Worm (Caenorhabditis elegans): ENCODE measurements around the gene pelo-1.

pelo-1 gene

ce11 chrIII:4191091-4191638, 12.9 kb downstream of the pelo-1 start, which contains the start of gene dnj-16:
Gene dnj-16 (plus strand): TSS chrIII:4191141.
- TF ChIP-seq ceh-16 (tag; optimal IDR thresholded peaks at IDR 0.05) (no peak), daf-12 (tag; optimal IDR thresholded peaks at IDR 0.05) (no peak), mml-1 (tag; optimal IDR thresholded peaks at IDR 0.05) (no peak), lin-39 (tag; optimal IDR thresholded peaks at IDR 0.05) (peak; percentile 33), aly-2 (tag; optimal IDR thresholded peaks at IDR 0.05) (no peak), elt-1 (tag; optimal IDR thresholded peaks at IDR 0.05) (no peak), nhr-25 (tag; optimal IDR thresholded peaks at IDR 0.05) (peak; percentile 8), pqm-1 (tag; optimal IDR thresholded peaks at IDR 0.05) (peak; percentile 30), hmg-11 (tag; optimal IDR thresholded peaks at IDR 0.05) (peak; percentile 43), snpc-4 (tag; optimal IDR thresholded peaks at IDR 0.05) (peak; percentile 9), pha-4 (tag; optimal IDR thresholded peaks at IDR 0.05) (peak; percentile 88), lin-15B (tag; optimal IDR thresholded peaks at IDR 0.05) (peak; percentile 40), unc-62 (GFP tag; optimal IDR thresholded peaks at IDR 0.05) (no peak), ZK546.5 (tag; optimal IDR thresholded peaks at IDR 0.05) (no peak), nfya-1 (tag; optimal IDR thresholded peaks at IDR 0.05; ENCODE audit: insufficient read depth) (peak; percentile 69), fkh-10 (GFP tag; optimal IDR thresholded peaks at IDR 0.05) (no peak), egl-27 (tag; optimal IDR thresholded peaks at IDR 0.05) (no peak), ceh-28 (tag; optimal IDR thresholded peaks at IDR 0.05) (peak; percentile 4), jun-1 (tag; optimal IDR thresholded peaks at IDR 0.05) (peak; percentile 56), nhr-43 (tag; optimal IDR thresholded peaks at IDR 0.05; ENCODE audit: poor library complexity, severe bottlenecking) (no peak), lsy-12 (tag; optimal IDR thresholded peaks at IDR 0.05) (no peak)

ce11 chrIII:4190241-4190640, 13.8 kb downstream of the pelo-1 start, which contains the start of gene spp-28:
Gene spp-28 (minus strand): TSS chrIII:4190341.
- TF ChIP-seq nhr-11 (tag; optimal IDR thresholded peaks at IDR 0.05), result no peak

DNA sequence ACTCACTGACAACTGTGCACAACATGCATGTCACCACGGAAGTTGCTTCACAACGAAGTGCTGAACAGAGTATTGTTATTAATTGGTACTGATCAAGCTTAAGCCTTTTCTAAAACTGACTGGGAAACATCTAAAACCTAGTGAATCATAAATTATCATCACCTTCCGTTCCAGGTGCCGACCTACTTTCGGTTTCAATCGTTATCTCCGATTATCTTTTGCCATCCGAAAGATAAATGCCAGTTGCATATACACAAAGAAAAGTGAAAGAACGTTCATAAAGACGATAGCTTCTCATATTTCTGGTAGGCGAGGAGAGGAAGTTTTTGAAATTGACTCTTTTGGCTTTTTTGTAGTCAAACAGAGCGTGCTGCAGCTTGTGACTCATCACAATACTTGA, 14.4 kb downstream of the pelo-1 start:
- TF ChIP-seq nhr-43 (tag; optimal IDR thresholded peaks at IDR 0.05; ENCODE audit: poor library complexity, severe bottlenecking) (peak; percentile 10), nhr-23 (tag; optimal IDR thresholded peaks at IDR 0.05) (peak; percentile 4), egl-5 (tag; optimal IDR thresholded peaks at IDR 0.05) (no peak)

DNA sequence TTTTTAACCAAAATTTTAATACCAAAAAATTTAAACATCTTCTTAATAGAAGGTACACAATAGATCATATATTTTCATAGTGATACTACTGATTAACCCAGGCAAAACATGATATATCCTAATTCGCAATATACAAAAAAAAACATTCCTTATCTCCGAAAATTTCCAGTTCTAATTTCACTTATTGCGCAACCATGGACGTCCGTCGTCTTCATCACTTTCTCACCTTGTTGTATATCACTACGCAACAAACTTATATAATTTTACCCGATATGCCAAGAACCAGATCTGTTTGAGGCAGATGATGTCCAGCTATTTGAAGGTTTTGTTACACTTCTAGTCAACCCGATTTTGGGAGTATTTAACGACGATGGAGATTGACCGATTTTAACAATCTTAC, 16.2 kb downstream of the pelo-1 start, which contains the start of gene R74.2:
Gene R74.2 (plus strand): TSS at position 316 of the 400 bp plus-strand sequence.
- TF ChIP-seq R02D3.7 (tag; optimal IDR thresholded peaks at IDR 0.05) (no peak), sea-2 (GFP tag; optimal IDR thresholded peaks at IDR 0.05) (no peak), zag-1 (tag; optimal IDR thresholded peaks at IDR 0.05) (no peak), fos-1 (tag; optimal IDR thresholded peaks at IDR 0.05) (no peak), elt-3 (tag; optimal IDR thresholded peaks at IDR 0.05) (peak in 1 of 3 experiments; percentile 17), ama-1 (optimal IDR thresholded peaks at IDR 0.05) (no peak), nhr-43 (tag; optimal IDR thresholded peaks at IDR 0.05; ENCODE audit: poor library complexity, severe bottlenecking) (peak; percentile 20), nhr-25 (tag; optimal IDR thresholded peaks at IDR 0.05) (peak; percentile 71), nhr-67 (tag; optimal IDR thresholded peaks at IDR 0.05) (no peak), nhr-28 (tag; optimal IDR thresholded peaks at IDR 0.05) (no peak), hmg-11 (tag; optimal IDR thresholded peaks at IDR 0.05) (no peak), ceh-82 (tag; optimal IDR thresholded peaks at IDR 0.05) (no peak), pha-4 (tag; optimal IDR thresholded peaks at IDR 0.05) (no peak), lsy-12 (tag; optimal IDR thresholded peaks at IDR 0.05) (no peak), nhr-77 (tag; optimal IDR thresholded peaks at IDR 0.05) (no peak), nfya-1 (tag; optimal IDR thresholded peaks at IDR 0.05; ENCODE audit: insufficient read depth) (peak; percentile 13), unc-62 (GFP tag; optimal IDR thresholded peaks at IDR 0.05) (no peak), egl-27 (tag; optimal IDR thresholded peaks at IDR 0.05) (no peak), fkh-2 (tag; optimal IDR thresholded peaks at IDR 0.05) (no peak), mdl-1 (tag; optimal IDR thresholded peaks at IDR 0.05) (no peak), ceh-16 (tag; optimal IDR thresholded peaks at IDR 0.05) (no peak), elt-1 (tag; optimal IDR thresholded peaks at IDR 0.05) (no peak), unc-39 (tag; optimal IDR thresholded peaks at IDR 0.05) (no peak), nhr-23 (tag; optimal IDR thresholded peaks at IDR 0.05) (no peak), ceh-9 (tag; optimal IDR thresholded peaks at IDR 0.05) (no peak), egl-5 (tag; optimal IDR thresholded peaks at IDR 0.05) (no peak), mml-1 (tag; optimal IDR thresholded peaks at IDR 0.05) (no peak), lin-15B (tag; optimal IDR thresholded peaks at IDR 0.05) (no peak), daf-12 (tag; optimal IDR thresholded peaks at IDR 0.05) (no peak), elt-2 (tag; optimal IDR thresholded peaks at IDR 0.05) (no peak)
